Worm (Caenorhabditis elegans) whole organism, dauer: ENCODE data around the gene Y6E2A.7.
"Not testable (repeated sequence)": the region's sequence is repeated elsewhere in the genome, so short reads cannot be mapped to it uniquely, and the experiment has no call there.

Experiments
- unc-62 ChIP-seq: sonication (generic microtip); optimal IDR thresholded peaks from 2 replicates; lab custom pipeline; 2017; ENCODE audit warnings: missing biosample characterization, missing genetic modification reagents, missing genetic modification characterization

Gene Y6E2A.7

DNA sequence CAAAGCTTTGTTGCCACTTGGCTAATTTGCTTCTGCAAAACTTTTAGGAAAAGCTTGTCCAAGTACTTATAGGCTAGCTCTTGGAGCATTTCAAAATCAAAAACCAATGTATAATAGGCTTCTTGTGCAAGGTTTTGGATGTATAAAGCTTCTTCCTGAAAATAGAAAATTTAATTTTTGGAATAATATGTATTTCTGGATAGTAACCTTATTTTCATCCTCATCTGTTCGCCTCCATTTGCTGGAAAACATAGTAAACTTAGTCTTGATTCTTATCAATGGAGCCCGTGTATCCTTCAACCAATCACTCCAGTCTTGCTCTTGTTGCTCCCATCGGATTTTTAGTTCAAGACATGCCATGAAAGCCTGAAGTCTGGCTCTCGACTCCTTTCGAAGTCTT, 3.0 kb upstream of the Y6E2A.7 start, which contains the start of gene Y6E2A.4:
Gene Y6E2A.4 (minus strand): TSS at position 101 of the 400 bp plus-strand sequence.
- TF ChIP-seq unc-62 (GFP tag; lab: Kevin White, UChicago): no peak

DNA sequence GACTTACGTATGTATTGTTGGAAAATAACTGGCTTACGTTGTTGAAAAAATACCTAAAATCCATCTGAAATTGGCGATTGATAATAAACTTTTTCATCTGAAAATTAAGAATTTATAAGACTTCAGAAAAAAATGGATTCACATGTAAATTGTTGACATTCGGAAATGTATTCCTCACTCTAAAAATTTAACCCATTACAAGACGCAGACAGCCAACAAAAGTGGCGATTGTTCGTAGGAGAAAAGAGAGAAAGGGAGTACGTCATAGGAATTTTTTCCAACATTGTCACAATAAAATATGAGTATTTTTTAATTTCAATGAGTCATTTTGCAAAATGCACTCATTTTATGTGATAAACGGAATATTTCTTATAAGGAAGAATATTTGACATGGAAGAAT, 1.1 kb upstream of the Y6E2A.7 start, which contains the start of gene Y6E2A.5:
Gene Y6E2A.5 (minus strand): TSS at position 101 of the 400 bp plus-strand sequence.
- TF ChIP-seq unc-62 (GFP tag; lab: Kevin White, UChicago): no peak

DNA sequence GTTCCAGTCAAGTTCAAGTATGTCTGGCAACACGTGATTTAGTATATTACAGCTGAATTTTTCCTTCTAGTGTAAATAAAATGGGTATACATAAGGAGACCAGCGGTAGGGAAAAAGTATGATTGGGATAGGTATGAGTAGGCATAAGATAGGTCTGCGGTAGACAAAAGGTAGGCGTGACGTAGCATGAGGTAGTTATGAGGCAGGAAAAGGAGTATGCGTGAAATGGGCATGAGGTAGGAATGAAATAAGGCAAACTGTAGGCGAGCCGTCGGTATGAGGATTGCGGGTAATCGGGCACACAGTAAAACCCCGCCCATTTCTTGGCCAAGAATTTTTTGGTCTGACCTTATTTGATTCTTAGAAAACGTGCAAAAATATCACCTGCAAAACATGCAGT, 1.8 kb downstream of the Y6E2A.7 start:
- TF ChIP-seq unc-62 (GFP tag; lab: Kevin White, UChicago): no peak

ce11 chrV:15721888-15722287, 2.2 kb downstream of the Y6E2A.7 start, which contains the start of gene srh-140:
Gene srh-140 (plus strand): TSS chrV:15722188.
- no peak for TF ChIP-seq unc-62 (GFP tag; lab: Kevin White, UChicago)

DNA sequence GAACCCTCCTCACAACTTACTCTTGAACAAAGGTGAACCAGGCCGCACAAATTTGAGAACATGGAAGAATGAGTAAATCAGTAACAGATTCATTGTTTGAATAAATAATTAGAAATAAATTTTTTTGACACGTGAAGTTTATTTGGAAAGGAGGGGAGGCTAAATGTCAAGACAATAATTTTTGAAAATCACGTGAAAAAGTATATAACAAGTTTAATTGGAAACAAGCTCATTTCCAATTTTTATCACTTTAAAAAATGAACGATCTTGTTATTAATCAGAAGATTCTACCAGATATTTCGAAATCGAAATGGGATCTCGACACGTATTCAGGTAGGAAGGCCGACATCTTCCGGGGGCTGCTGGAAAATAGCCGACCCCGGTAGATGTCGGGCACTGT, 6.9 kb downstream of the Y6E2A.7 start, which contains the start of the genes irld-57 and sfxn-1.3:
Gene irld-57 (minus strand): TSS at position 101 of the 400 bp plus-strand sequence.
Gene sfxn-1.3 (plus strand): TSS at position 232 of the 400 bp plus-strand sequence.
- no peak for TF ChIP-seq unc-62 (GFP tag; lab: Kevin White, UChicago)

- no peak for TF ChIP-seq unc-62 (GFP tag; lab: Kevin White, UChicago)
Observed at ce11 chrV:15730459-15730858, 10.8 kb downstream of the Y6E2A.7 start, which contains the start of gene Y6E2A.10. Gene Y6E2A.10 (minus strand): TSS chrV:15730559.

DNA sequence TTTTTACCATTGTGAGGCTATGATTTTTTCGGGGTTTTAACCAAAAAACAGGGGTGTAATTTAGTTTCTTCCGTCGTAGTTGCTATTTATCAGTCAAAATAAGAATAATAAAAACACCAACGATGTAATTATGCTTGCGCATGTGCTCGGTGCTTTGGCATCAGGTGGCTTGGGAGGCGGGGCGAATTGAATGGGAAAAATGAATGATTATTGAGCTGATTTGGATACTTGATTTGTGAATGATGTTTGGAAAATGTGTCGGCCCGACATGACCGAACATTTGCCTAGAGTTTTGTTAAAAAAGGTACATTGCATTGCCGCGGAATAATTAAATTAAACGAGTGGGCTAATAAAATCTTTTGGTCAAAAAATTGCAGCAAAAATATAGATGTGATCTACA, 12.5 kb downstream of the Y6E2A.7 start, which contains the start of gene str-38:
Gene str-38 (minus strand): TSS at position 101 of the 400 bp plus-strand sequence.
- TF ChIP-seq unc-62 (GFP tag; lab: Kevin White, UChicago): no peak

DNA sequence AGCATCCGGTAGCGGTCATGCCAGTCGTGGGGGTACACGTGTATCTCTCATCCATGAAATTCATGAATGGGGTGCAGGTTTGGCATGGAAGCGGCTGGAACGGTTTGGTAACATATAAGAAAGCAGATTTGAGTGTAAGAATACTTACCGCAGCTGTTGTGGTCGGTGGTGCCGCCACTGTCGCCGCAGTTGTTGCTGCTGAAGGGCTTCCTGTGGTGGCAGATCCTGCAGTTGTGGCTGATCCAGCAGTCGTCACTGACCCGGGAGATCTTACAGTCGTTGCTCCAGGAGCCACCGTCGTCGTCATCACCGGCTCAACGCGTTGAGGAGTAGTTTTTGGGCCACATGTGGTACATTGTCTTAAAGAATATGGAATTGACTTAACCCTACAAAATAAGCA, 13.3 kb downstream of the Y6E2A.7 start:
- no peak for TF ChIP-seq unc-62 (GFP tag; lab: Kevin White, UChicago)

- TF ChIP-seq unc-62 (GFP tag; lab: Kevin White, UChicago): no peak
Observed at ce11 chrV:15733568-15733967, 13.9 kb downstream of the Y6E2A.7 start, which contains the start of gene T23D5.3. Gene T23D5.3 (minus strand): TSS chrV:15733668.

DNA sequence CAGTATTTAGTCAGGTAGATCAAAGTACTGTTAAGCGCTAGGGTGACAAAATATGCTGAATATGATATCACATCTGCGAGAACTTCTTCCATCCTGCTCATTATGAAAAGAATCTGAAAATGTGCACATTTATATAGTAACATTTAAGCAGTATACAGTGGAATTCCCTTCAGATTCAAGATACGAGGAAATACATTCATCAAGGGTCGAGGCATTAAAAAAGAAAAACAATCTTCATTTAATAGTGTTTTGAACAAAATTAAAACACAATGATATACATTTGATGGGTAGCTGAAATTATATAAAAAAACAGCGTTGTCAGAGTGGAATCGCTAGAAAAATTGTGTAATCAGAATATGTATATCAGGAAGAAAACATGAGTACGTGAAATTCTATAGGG, 16.1 kb downstream of the Y6E2A.7 start, which contains the start of gene str-27:
Gene str-27 (minus strand): TSS at position 101 of the 400 bp plus-strand sequence.
- no peak for TF ChIP-seq unc-62 (GFP tag; lab: Kevin White, UChicago)

DNA sequence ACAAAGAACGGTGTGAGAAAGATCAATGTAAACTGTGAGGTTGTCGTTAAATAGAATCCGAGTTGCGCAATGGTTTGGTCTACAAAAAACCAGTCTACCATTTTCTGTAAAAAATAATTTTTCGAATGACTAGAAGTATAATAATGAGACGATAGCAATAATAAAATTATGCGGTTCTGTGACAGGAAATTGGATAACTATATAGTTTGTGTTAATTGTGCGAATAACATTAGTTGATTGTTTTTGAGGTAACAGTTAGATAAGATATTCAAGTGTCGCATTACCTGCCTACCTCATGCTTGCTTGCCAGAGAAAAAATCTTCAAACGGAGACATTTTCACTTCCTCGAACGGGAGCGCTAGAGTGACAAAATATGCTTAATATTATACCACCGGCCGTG, 22.2 kb downstream of the Y6E2A.7 start, which contains the start of gene str-18:
Gene str-18 (minus strand): TSS at position 101 of the 400 bp plus-strand sequence.
- no peak for TF ChIP-seq unc-62 (GFP tag; lab: Kevin White, UChicago)

ce11 chrV:15744366-15744765, 24.7 kb downstream of the Y6E2A.7 start, which contains the start of gene str-19:
Gene str-19 (minus strand): TSS chrV:15744466.
- not testable (repeated sequence) for TF ChIP-seq unc-62 (GFP tag; lab: Kevin White, UChicago)

DNA sequence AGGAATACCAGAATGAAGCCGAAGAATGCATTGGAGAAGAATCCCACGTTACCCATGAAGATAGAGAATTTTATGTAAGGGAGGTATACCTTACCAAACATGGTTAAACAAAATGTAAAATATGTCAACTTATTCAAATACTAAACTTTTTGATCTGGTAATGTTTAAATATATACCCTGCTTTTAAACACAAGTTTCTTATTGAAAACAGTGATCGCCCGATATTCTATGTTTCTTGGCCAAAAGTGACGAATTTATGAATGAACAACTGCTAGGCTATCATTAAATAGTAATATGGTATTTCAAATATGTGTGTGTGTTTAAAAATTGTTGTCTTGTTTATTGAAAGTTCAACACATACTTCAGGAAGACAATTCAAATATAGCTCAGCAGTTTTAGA, 28.7 kb downstream of the Y6E2A.7 start, which contains the start of gene T23D5.8:
Gene T23D5.8 (minus strand): TSS at position 101 of the 400 bp plus-strand sequence.
- not testable (repeated sequence) for TF ChIP-seq unc-62 (GFP tag; lab: Kevin White, UChicago)

DNA sequence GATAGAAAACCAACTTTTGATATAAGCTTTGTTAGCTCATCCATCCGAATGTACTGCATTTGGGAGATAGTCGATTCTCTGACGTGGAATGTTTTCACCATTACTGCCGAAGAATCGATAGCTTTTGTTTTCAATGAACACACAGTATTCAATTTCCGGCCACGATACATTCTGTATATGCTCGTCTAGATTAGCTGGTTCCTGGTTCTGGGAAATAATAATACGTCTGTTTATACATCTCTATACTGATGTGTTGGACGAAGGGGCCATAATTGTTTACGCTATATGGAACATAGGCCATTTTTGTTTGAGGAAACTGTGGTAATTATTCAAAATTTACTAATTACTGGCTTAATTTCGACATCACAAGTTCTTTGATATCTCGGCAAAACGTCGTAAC, 30.5 kb downstream of the Y6E2A.7 start, which contains the start of gene str-6:
Gene str-6 (minus strand): TSS at position 101 of the 400 bp plus-strand sequence.
- TF ChIP-seq unc-62 (GFP tag; lab: Kevin White, UChicago): no peak

- TF ChIP-seq unc-62 (GFP tag; lab: Kevin White, UChicago): no peak
Observed at ce11 chrV:15752049-15752448, 32.4 kb downstream of the Y6E2A.7 start, which contains the start of gene str-43. Gene str-43 (minus strand): TSS chrV:15752149.

ce11 chrV:15752941-15753340, 33.3 kb downstream of the Y6E2A.7 start, which contains the start of gene str-5:
Gene str-5 (plus strand): TSS chrV:15753241.
- not testable (repeated sequence) for TF ChIP-seq unc-62 (GFP tag; lab: Kevin White, UChicago)
